Worm (Caenorhabditis elegans): ENCODE results near the gene fbxb-63.

- no peak for TF ChIP-seq snpc-1.3 (tag; optimal IDR thresholded peaks at IDR 0.05; ENCODE audit: insufficient read depth)
- TF ChIP-seq unc-62 (GFP tag; optimal IDR thresholded peaks at IDR 0.05), result no peak
- no peak for TF ChIP-seq T26A5.8 (tag; optimal IDR thresholded peaks at IDR 0.05)
- TF ChIP-seq hmg-1.2 (GFP tag; IDR thresholded peaks at IDR 0.05), result no peak
- no peak for TF ChIP-seq rec-8 (tag; optimal IDR thresholded peaks at IDR 0.05)
- TF ChIP-seq lin-40 (tag; optimal IDR thresholded peaks at IDR 0.05), result no peak
- TF ChIP-seq ama-1 (optimal IDR thresholded peaks at IDR 0.05), result no peak
- no peak for TF ChIP-seq ama-1 (GFP tag; optimal IDR thresholded peaks at IDR 0.05)
- TF ChIP-seq ceh-100 (GFP tag; IDR thresholded peaks at IDR 0.05), result no peak
- no peak for TF ChIP-seq ztf-6 (GFP tag; IDR thresholded peaks at IDR 0.05)
- no peak for TF ChIP-seq athp-1 (tag; optimal IDR thresholded peaks at IDR 0.05)
- TF ChIP-seq Y53G8AR.9 (GFP tag; conservative IDR thresholded peaks at IDR 0.05), result no peak
- no peak for TF ChIP-seq B0336.3 (GFP tag; IDR thresholded peaks at IDR 0.05)
Measured at ce11 chrV:19319460-19319995, 16.0 kb upstream of the fbxb-63 start, which contains the start of gene C43D7.7.

All from whole organism, young adult.